Worm (Caenorhabditis elegans) whole organism, L3 larva: ENCODE results near the gene cec-3.

Experiments
- lin-39 ChIP-seq: fragments of 150-350 bp; optimal IDR thresholded peaks from 2 replicates; lab custom pipeline; 2018; ENCODE audit warnings: missing biosample characterization, missing genetic modification reagents, missing genetic modification characterization
- mdl-1 ChIP-seq: fragments of 150-350 bp; optimal IDR thresholded peaks from 2 replicates; lab custom pipeline; 2014; ENCODE audit warnings: missing biosample characterization, missing genetic modification characterization
- mml-1 ChIP-seq: fragments of 150-350 bp; sonication (generic microtip); optimal IDR thresholded peaks from 3 replicates; lab custom pipeline; 2014; ENCODE audit warnings: missing biosample characterization, missing genetic modification characterization
- nhr-76 ChIP-seq: fragments of 150-350 bp; sonication (generic microtip); optimal IDR thresholded peaks from 5 replicates; lab custom pipeline; 2014; ENCODE audit warnings: missing biosample characterization, missing genetic modification characterization
- snpc-4 ChIP-seq: fragments of 150-350 bp; optimal IDR thresholded peaks from 2 replicates; lab custom pipeline; 2014; ENCODE audit warnings: missing biosample characterization, missing genetic modification characterization
- unc-62 ChIP-seq: fragments of 150-350 bp; sonication (generic microtip); optimal IDR thresholded peaks from 4 replicates; lab custom pipeline; 2014; ENCODE audit warnings: missing biosample characterization, missing genetic modification reagents, missing genetic modification characterization
- zag-1 ChIP-seq: fragments of 150-350 bp; optimal IDR thresholded peaks from 2 replicates; lab custom pipeline; 2014; ENCODE audit warnings: missing biosample characterization, missing genetic modification characterization

ce11 chrII:7810869-7811543, 46.4 kb downstream of the cec-3 start, which contains the start of gene cki-1:
- TF ChIP-seq mml-1 (no peak), mdl-1 (no peak), unc-62 (no peak), snpc-4 (tag; lab: Kevin White, UChicago) (no peak), lin-39 (no peak), nhr-76 (no peak), zag-1 (tag; lab: Kevin White, UChicago) (no peak)
